Worm (Caenorhabditis elegans) whole organism, late embryonic: ENCODE data around the gene gcy-25.

ENCODE experiments used
- ama-1 ChIP-seq: fragments of 150-350 bp; optimal IDR thresholded peaks from 2 replicates; lab custom pipeline; 2014
- elt-2 ChIP-seq: sonication (generic microtip); optimal IDR thresholded peaks from 2 replicates; lab custom pipeline; 2016; ENCODE audit warnings: missing genetic modification reagents, missing genetic modification characterization, missing compliant biosample characterization
- hlh-30 ChIP-seq: sonication (generic microtip); optimal IDR thresholded peaks from 2 replicates; lab custom pipeline; 2017; ENCODE audit warnings: antibody characterized with exemption, missing genetic modification characterization, missing compliant biosample characterization; ENCODE audit not compliant: insufficient read depth
- pha-4 ChIP-seq: fragments of 150-350 bp; optimal IDR thresholded peaks from 2 replicates; lab custom pipeline; 2018; ENCODE audit warnings: missing biosample characterization, missing genetic modification reagents, missing genetic modification characterization
- tbx-2 ChIP-seq: sonication (generic microtip); optimal IDR thresholded peaks from 2 replicates; lab custom pipeline; 2016; ENCODE audit warnings: missing genetic modification characterization, missing compliant biosample characterization

DNA sequence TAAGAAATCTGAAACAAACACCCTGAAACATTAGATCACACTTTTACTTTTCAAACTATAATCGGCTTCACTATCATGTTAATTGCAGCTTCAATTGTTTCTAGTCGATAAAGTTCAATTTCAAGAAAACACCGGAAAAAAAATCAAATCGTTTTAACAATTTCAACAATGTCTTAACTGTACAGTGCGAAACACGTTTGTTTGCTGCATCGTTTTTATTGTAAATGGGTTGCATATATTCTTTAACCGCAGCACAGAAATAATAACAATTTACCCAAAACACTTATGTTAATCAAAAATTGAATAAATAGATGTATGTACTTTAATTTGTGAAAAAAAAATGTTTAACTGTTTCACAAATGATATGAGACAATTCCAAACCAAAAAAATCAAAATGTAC, 28.7 kb upstream of the gcy-25 start:
- TF ChIP-seq ama-1 (lab: Kevin White, UChicago) (no peak), elt-2 (no peak), pha-4 (tag; lab: Kevin White, UChicago) (no peak), hlh-30 (tag; lab: Kevin White, UChicago) (no peak), tbx-2 (no peak)
